Worm (Caenorhabditis elegans): ENCODE data around the gene F56C3.3.

DNA sequence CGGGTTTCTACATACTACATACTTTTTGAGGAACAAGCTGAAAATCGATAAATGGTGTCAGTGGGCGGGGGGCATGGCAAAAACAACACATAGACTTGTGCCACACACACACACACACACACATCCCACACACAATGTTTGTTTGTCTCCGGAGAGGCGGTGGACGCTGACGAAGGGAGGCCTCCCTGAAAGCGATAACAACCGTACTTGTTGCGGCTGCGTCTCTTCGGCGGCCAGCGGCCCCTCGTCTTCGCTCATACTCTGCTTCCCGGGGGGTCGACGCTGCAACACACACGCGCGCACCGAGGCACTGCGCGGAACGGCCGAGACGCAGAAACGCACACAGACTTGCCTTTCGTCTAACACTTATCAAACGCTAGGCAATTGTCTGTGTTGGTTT lies 38.5 kb downstream of the F56C3.3 start:
- no peak for TF ChIP-seq ztf-11 (tag; optimal IDR thresholded peaks at IDR 0.05)
- TF ChIP-seq mab-5 (tag; optimal IDR thresholded peaks at IDR 0.05), result no peak
- TF ChIP-seq unc-39 (tag; optimal IDR thresholded peaks at IDR 0.05), result no peak
- no peak for TF ChIP-seq nhr-237 (tag; optimal IDR thresholded peaks at IDR 0.05)
